Fruit fly (Drosophila melanogaster) whole organism, wandering third instar larva: ENCODE results near the gene Eip63E.

Source experiments
- Abd-B ChIP-seq: fragments of >200 bp; optimal IDR thresholded peaks from 2 replicates; lab custom pipeline; 2017; ENCODE audit warnings: missing biosample characterization, missing genetic modification characterization
- N ChIP-seq: fragments of >200 bp; optimal IDR thresholded peaks from 2 replicates; lab custom pipeline; 2018; ENCODE audit warnings: missing biosample characterization, missing external identifiers, missing genetic modification characterization
- Rel ChIP-seq, 2 experiments: fragments of 200-800 bp; sonication (Bioruptor generic) in 1 of 2; optimal IDR thresholded peaks; 2 replicates in 1 of 2; 3 replicates in 1 of 2; lab custom pipeline; 2016 to 2019; ENCODE audit warnings: mild to moderate bottlenecking in 2 of 2, missing biosample characterization in 2 of 2, missing genetic modification characterization in 2 of 2, moderate library complexity in 1 of 2
- dl ChIP-seq, 2 experiments: fragments of 175-275, 200-275 bp in 1 of 2; fragments of 200-275 bp in 1 of 2; sonication (Bioruptor generic); optimal IDR thresholded peaks; lab custom pipeline; 2018; ENCODE audit warnings: mild to moderate bottlenecking in 2 of 2, missing biosample characterization in 2 of 2, missing genetic modification characterization in 2 of 2, moderate library complexity in 2 of 2; ENCODE audit not compliant: partially characterized antibody in 2 of 2, insufficient read depth in 1 of 2
- ey ChIP-seq: fragments of 200-800 bp; sonication (Bioruptor generic); optimal IDR thresholded peaks from 2 replicates; lab custom pipeline; 2016; ENCODE audit warnings: missing biosample characterization, missing genetic modification characterization
- psq ChIP-seq: fragments of 200-800 bp; sonication (Bioruptor generic); optimal IDR thresholded peaks from 3 replicates; lab custom pipeline; 2017; ENCODE audit warnings: missing biosample characterization, mild to moderate bottlenecking, missing genetic modification characterization, moderate library complexity
- rgr ChIP-seq: fragments of 200-800 bp; sonication (Bioruptor generic); optimal IDR thresholded peaks from 3 replicates; lab custom pipeline; 2016; ENCODE audit warnings: missing biosample characterization, mild to moderate bottlenecking, missing genetic modification characterization
- tai ChIP-seq: sonication (Bioruptor generic); optimal IDR thresholded peaks from 2 replicates; lab custom pipeline; 2016; ENCODE audit warnings: missing biosample characterization, missing genetic modification characterization

dm6 chr3L:3634107-3634737 is 118.7 kb downstream of the Eip63E start:
- TF ChIP-seq rgr (GFP tag; lab: Kevin White, UChicago) (peak; percentile 28), Abd-B (no peak), psq (GFP tag; lab: Kevin White, UChicago) (peak; percentile 23), tai (GFP tag; lab: Kevin White, UChicago) (no peak), ey (GFP tag; lab: Kevin White, UChicago) (no peak), dl (GFP tag; optimal IDR thresholded peaks at IDR 0.05; lab: Kevin White, UChicago; ENCODE audit: insufficient read depth in 1 of 2, partially characterized antibody in 2 of 2) (no peak), Rel (GFP tag; optimal IDR thresholded peaks at IDR 0.05; lab: Kevin White, UChicago) (no peak), Rel (tag; optimal IDR thresholded peaks at IDR 0.05; lab: Kevin White, UChicago) (no peak), N (no peak)
